Worm (Caenorhabditis elegans) whole organism, L1 larva: ENCODE data around the gene isy-1.

Experiments used
- alr-1 ChIP-seq: fragments of 200-800 bp; sonication (Bioruptor generic); optimal IDR thresholded peaks from 2 replicates; lab custom pipeline; 2018; ENCODE audit warnings: borderline replicate concordance, mild to moderate bottlenecking, missing genetic modification characterization, missing compliant biosample characterization
- blmp-1 ChIP-seq: fragments of 150-350 bp; optimal IDR thresholded peaks from 2 replicates; lab custom pipeline; 2014; ENCODE audit warnings: missing biosample characterization, missing genetic modification characterization
- elt-3 ChIP-seq, 6 experiments: fragments of 150-350 bp in 1 of 6; sonication (generic microtip); optimal IDR thresholded peaks; 2 replicates each; lab custom pipeline; 2017 to 2018; ENCODE audit warnings: missing biosample characterization in 6 of 6, missing genetic modification characterization in 6 of 6, inconsistent platforms in 1 of 6
- nhr-237 ChIP-seq: fragments of 150-350 bp; optimal IDR thresholded peaks from 2 replicates; lab custom pipeline; 2014; ENCODE audit warnings: missing biosample characterization, missing genetic modification characterization
- pax-3 ChIP-seq: fragments of 200-800 bp; sonication (Bioruptor generic); optimal IDR thresholded peaks from 2 replicates; lab custom pipeline; 2018; ENCODE audit warnings: mild to moderate bottlenecking, missing genetic modification characterization, moderate library complexity, missing compliant biosample characterization

DNA sequence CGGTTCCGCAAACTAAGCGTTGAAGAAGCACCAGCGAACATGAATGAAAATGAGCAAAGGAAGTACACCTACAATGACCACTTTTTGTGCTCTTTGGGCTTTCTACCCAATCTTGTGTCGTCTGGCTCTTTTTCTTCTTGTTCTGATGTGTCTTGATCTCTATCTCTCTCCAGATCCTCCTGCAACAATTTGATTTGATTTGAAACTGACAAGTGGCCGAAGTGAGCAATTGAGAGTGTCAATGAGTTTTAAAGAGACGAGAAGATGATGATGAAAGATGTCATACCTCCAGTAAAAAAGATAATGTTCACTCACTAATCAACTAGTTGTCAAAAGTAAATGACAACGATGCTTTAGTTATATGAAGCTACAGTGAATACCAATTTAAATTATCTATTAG is 34.2 kb upstream of the isy-1 start, which contains the start of gene pptr-2:
- TF ChIP-seq nhr-237 (tag; lab: Kevin White, UChicago) (no peak), elt-3 (tag; optimal IDR thresholded peaks at IDR 0.05; lab: Kevin White, UChicago) (no peak), alr-1 (no peak), pax-3 (tag; lab: Kevin White, UChicago) (no peak), blmp-1 (tag; lab: Kevin White, UChicago) (no peak)
